Fruit fly (Drosophila melanogaster) whole organism, prepupa: Measurements from ENCODE around the gene noc.

Experiments
- CG10631 ChIP-seq: fragments of 200-800 bp; sonication (Bioruptor generic); optimal IDR thresholded peaks from 2 replicates; lab custom pipeline; 2016; ENCODE audit warnings: missing biosample characterization, missing genetic modification characterization
- CG15336 ChIP-seq: fragments of 200-800 bp; sonication (Bioruptor generic); IDR thresholded peaks from 2 replicates; pipeline ENCODE4 v1.3.6; 2022; ENCODE audit warnings: missing biosample characterization, missing genetic modification characterization
- CG16779 ChIP-seq: fragments of 200-800 bp; sonication (Bioruptor generic); optimal IDR thresholded peaks from 3 replicates; lab custom pipeline; 2017; ENCODE audit warnings: missing biosample characterization, mild to moderate bottlenecking, missing genetic modification characterization
- CG31627 ChIP-seq: fragments of 200-800 bp; sonication (Bioruptor generic); optimal IDR thresholded peaks from 3 replicates; lab custom pipeline; 2016; ENCODE audit warnings: missing biosample characterization, missing genetic modification characterization
- CG6808 ChIP-seq: fragments of 200-800 bp; sonication (Bioruptor generic); optimal IDR thresholded peaks from 3 replicates; lab custom pipeline; 2017; ENCODE audit warnings: missing biosample characterization, missing genetic modification characterization, mild to moderate bottlenecking, moderate library complexity, missing genetic modification reagents
- Hr39 ChIP-seq: fragments of 200-800 bp; sonication (Bioruptor generic); optimal IDR thresholded peaks from 2 replicates; lab custom pipeline; 2016; ENCODE audit warnings: missing biosample characterization, missing genetic modification characterization
- Lpt ChIP-seq: fragments of 200-800 bp; sonication (Bioruptor generic); optimal IDR thresholded peaks from 3 replicates; lab custom pipeline; 2016; ENCODE audit warnings: missing biosample characterization, missing genetic modification characterization
- OdsH ChIP-seq: fragments of 200-800 bp; sonication (Bioruptor generic); optimal IDR thresholded peaks from 3 replicates; lab custom pipeline; 2016; ENCODE audit warnings: missing biosample characterization, missing genetic modification characterization
- esn ChIP-seq: fragments of 200-800 bp; sonication (Bioruptor generic); optimal IDR thresholded peaks from 2 replicates; lab custom pipeline; 2016; ENCODE audit warnings: missing biosample characterization, mild to moderate bottlenecking, missing genetic modification characterization, moderate library complexity
- pdm3 ChIP-seq: fragments of 200-800 bp; sonication (Bioruptor generic); optimal IDR thresholded peaks from 3 replicates; lab custom pipeline; 2016; ENCODE audit warnings: missing biosample characterization, missing genetic modification characterization
- topi ChIP-seq: fragments of 200-800 bp; sonication (Bioruptor generic); optimal IDR thresholded peaks from 3 replicates; lab custom pipeline; 2016; ENCODE audit warnings: missing biosample characterization, missing genetic modification characterization

DNA sequence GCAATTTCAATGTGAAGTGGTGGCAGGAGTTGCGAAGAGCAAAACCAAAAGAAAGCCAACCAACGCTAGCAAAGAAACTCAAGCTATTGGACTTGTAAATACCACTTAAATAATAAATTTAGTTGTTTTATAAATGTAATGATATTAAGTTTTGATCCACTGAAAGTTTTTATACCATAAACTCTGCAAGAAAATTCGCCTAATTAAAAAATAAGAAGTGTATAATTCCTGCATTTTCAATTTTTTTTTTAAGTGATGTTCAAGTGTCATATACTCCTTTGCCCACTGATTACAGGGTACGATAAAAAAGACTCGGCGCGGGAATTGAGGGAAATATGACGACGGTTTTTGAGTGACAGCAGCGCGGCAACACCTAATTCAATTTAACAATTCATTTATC is 28.6 kb downstream of the noc start:
- TF ChIP-seq topi (GFP tag; lab: Kevin White, UChicago), result peak; percentile 64
- TF ChIP-seq OdsH (GFP tag; lab: Kevin White, UChicago), result peak; percentile 67
- peak; percentile 76 for TF ChIP-seq pdm3 (GFP tag; lab: Kevin White, UChicago)
- no peak for TF ChIP-seq Lpt (GFP tag; lab: Kevin White, UChicago)
- peak; percentile 41 for TF ChIP-seq CG10631 (GFP tag; lab: Kevin White, UChicago)
- peak; percentile 82 for TF ChIP-seq CG31627 (GFP tag; lab: Kevin White, UChicago)
- no peak for TF ChIP-seq CG6808
- no peak for TF ChIP-seq CG16779 (tag; lab: Kevin White, UChicago)
- peak; percentile 53; the same call in 1 of the 2 replicates for TF ChIP-seq CG15336 (GFP tag; lab: Robert Waterston, UW)
- peak; percentile 63 for TF ChIP-seq Hr39 (GFP tag; lab: Kevin White, UChicago)
- peak; percentile 87 for TF ChIP-seq esn (GFP tag; lab: Kevin White, UChicago)
